Worm (Caenorhabditis elegans) whole organism, L4 larva: Measurements from ENCODE around the gene R05F9.9.
A peak's percentile ranks its signal among the peaks of the same experiment; 100 is the strongest.

Source experiments
- F10B5.3 ChIP-seq: sonication (generic microtip); optimal IDR thresholded peaks from 2 replicates; lab custom pipeline; 2016; ENCODE audit warnings: mild to moderate bottlenecking, missing genetic modification characterization, missing compliant biosample characterization
- F44E2.7 ChIP-seq: fragments of 200-800 bp; sonication (Bioruptor generic); IDR thresholded peaks from 2 replicates; pipeline ENCODE4 v2.1.2; 2022; ENCODE audit warnings: missing genetic modification characterization, missing compliant biosample characterization
- T26A8.4 ChIP-seq: fragments of 200-800 bp; sonication (Bioruptor generic); IDR thresholded peaks from 2 replicates; pipeline ENCODE4 v1.3.6; 2022; ENCODE audit warnings: missing genetic modification characterization, missing compliant biosample characterization
- Y48G9A.11 ChIP-seq: fragments of 200-800 bp; sonication (Bioruptor generic); IDR thresholded peaks from 2 replicates; pipeline ENCODE4 v1.3.6; 2022; ENCODE audit warnings: missing genetic modification reagents, missing genetic modification characterization, missing compliant biosample characterization
- Y75B8A.6 ChIP-seq: fragments of 200-800 bp; sonication (Bioruptor generic); IDR thresholded peaks from 2 replicates; pipeline ENCODE4 v1.3.6; 2022; ENCODE audit warnings: missing genetic modification reagents, missing genetic modification characterization, missing compliant biosample characterization
- aha-1 ChIP-seq: fragments of 150-350 bp; peaks from one replicate; lab custom pipeline; 2014; ENCODE audit warnings: missing biosample characterization, missing genetic modification characterization
- arid-1 ChIP-seq: fragments of 200-800 bp; sonication (Bioruptor generic); conservative IDR thresholded peaks from 2 replicates; pipeline ENCODE4 v1.3.6; 2022; ENCODE audit warnings: missing genetic modification reagents, missing genetic modification characterization, missing compliant biosample characterization
- ceh-82 ChIP-seq: sonication (generic microtip); optimal IDR thresholded peaks from 2 replicates; lab custom pipeline; 2017; ENCODE audit warnings: missing biosample characterization, missing genetic modification characterization
- cey-2 ChIP-seq: sonication (generic microtip); optimal IDR thresholded peaks from 3 replicates; lab custom pipeline; 2017; ENCODE audit warnings: missing genetic modification characterization, mild to moderate bottlenecking, missing compliant biosample characterization, antibody characterized with exemption, borderline replicate concordance; ENCODE audit not compliant: insufficient read depth
- ctbp-1 ChIP-seq: fragments of 200-800 bp; sonication (Bioruptor generic); IDR thresholded peaks from 2 replicates; pipeline ENCODE4 v1.3.6; 2022; ENCODE audit warnings: missing genetic modification reagents, missing genetic modification characterization, missing compliant biosample characterization
- daf-16 ChIP-seq, 3 experiments: sonication (generic microtip); optimal IDR thresholded peaks; 2 replicates each; lab custom pipeline; 2016 to 2017; ENCODE audit warnings: missing genetic modification characterization in 3 of 3, missing genetic modification reagents in 3 of 3, mild to moderate bottlenecking in 2 of 3, missing compliant biosample characterization in 2 of 3, missing biosample characterization in 1 of 3, moderate library complexity in 1 of 3
- dmd-6 ChIP-seq: fragments of 200-800 bp; sonication (Bioruptor generic); IDR thresholded peaks from 2 replicates; pipeline ENCODE4 v1.3.6; 2022; ENCODE audit warnings: missing genetic modification reagents, missing genetic modification characterization, missing compliant biosample characterization
- dmd-8 ChIP-seq: fragments of 200-800 bp; sonication (Bioruptor generic); IDR thresholded peaks from 2 replicates; pipeline ENCODE4 v1.3.6; 2022; ENCODE audit warnings: missing genetic modification characterization, missing compliant biosample characterization
- duxl-1 ChIP-seq: sonication (generic microtip); optimal IDR thresholded peaks from 2 replicates; lab custom pipeline; 2016; ENCODE audit warnings: mild to moderate bottlenecking, missing genetic modification characterization, moderate library complexity, missing compliant biosample characterization; ENCODE audit not compliant: poor library complexity
- dve-1 ChIP-seq: sonication (generic microtip); optimal IDR thresholded peaks from 2 replicates; lab custom pipeline; 2017; ENCODE audit warnings: antibody characterized with exemption, mild to moderate bottlenecking, missing genetic modification characterization, missing compliant biosample characterization; ENCODE audit not compliant: insufficient read depth
- fkh-10 ChIP-seq: fragments of 150-350 bp; optimal IDR thresholded peaks from 2 replicates; lab custom pipeline; 2014; ENCODE audit warnings: missing biosample characterization, missing genetic modification reagents, missing genetic modification characterization
- gei-8 ChIP-seq: fragments of 200-800 bp; sonication (Bioruptor generic); optimal IDR thresholded peaks from 2 replicates; lab custom pipeline; 2018; ENCODE audit warnings: mild to moderate bottlenecking, missing genetic modification characterization, missing compliant biosample characterization
- hlh-11 ChIP-seq: fragments of 200-800 bp; sonication (Bioruptor generic); optimal IDR thresholded peaks from 2 replicates; lab custom pipeline; 2018; ENCODE audit warnings: mild to moderate bottlenecking, missing genetic modification characterization, missing compliant biosample characterization
- hlh-30 ChIP-seq: sonication (generic microtip); optimal IDR thresholded peaks from 2 replicates; lab custom pipeline; 2017; ENCODE audit warnings: antibody characterized with exemption, mild to moderate bottlenecking, missing genetic modification characterization, missing compliant biosample characterization; ENCODE audit not compliant: insufficient read depth
- jun-1 ChIP-seq: fragments of 150-350 bp; optimal IDR thresholded peaks from 2 replicates; lab custom pipeline; 2014; ENCODE audit warnings: missing biosample characterization, missing genetic modification reagents, missing genetic modification characterization
- lin-15B ChIP-seq: fragments of 150-350 bp; sonication (generic microtip); optimal IDR thresholded peaks from 3 replicates; lab custom pipeline; 2014; ENCODE audit warnings: missing biosample characterization, missing genetic modification characterization
- lin-38 ChIP-seq: fragments of 200-800 bp; sonication (Bioruptor generic); IDR thresholded peaks from 2 replicates; pipeline ENCODE4 v1.3.6; 2022; ENCODE audit warnings: missing genetic modification reagents, missing genetic modification characterization, missing compliant biosample characterization
- lsy-2 ChIP-seq, 2 experiments: fragments of 150-350 bp in 1 of 2; sonication (generic microtip) in 1 of 2; optimal IDR thresholded peaks; 2 replicates each; lab custom pipeline; 2014 to 2017; ENCODE audit warnings: missing biosample characterization in 2 of 2, missing genetic modification characterization in 2 of 2
- mdt-29 ChIP-seq: fragments of 200-800 bp; sonication (Bioruptor generic); IDR thresholded peaks from 2 replicates; pipeline ENCODE4 v1.3.6; 2022; ENCODE audit warnings: missing genetic modification reagents, missing genetic modification characterization, missing compliant biosample characterization
- mes-2 ChIP-seq: sonication (generic microtip); optimal IDR thresholded peaks from 2 replicates; lab custom pipeline; 2016; ENCODE audit warnings: missing genotype, mild to moderate bottlenecking, missing genetic modification characterization, missing compliant biosample characterization; ENCODE audit not compliant: poor library complexity, severe bottlenecking
- mxl-2 ChIP-seq: fragments of 200-800 bp; sonication (Bioruptor generic); conservative IDR thresholded peaks from 2 replicates; pipeline ENCODE4 v1.3.6; 2022; ENCODE audit warnings: missing genetic modification reagents, missing genetic modification characterization, missing compliant biosample characterization
- mxl-3 ChIP-seq: fragments of 200-800 bp; sonication (Bioruptor generic); optimal IDR thresholded peaks from 2 replicates; lab custom pipeline; 2018; ENCODE audit warnings: mild to moderate bottlenecking, missing genetic modification characterization, missing compliant biosample characterization
- nhr-102 ChIP-seq: sonication (generic microtip); optimal IDR thresholded peaks from 2 replicates; lab custom pipeline; 2016; ENCODE audit warnings: mild to moderate bottlenecking, missing genetic modification characterization, moderate library complexity, missing compliant biosample characterization
- nhr-111 ChIP-seq: fragments of 200-800 bp; sonication (Bioruptor generic); optimal IDR thresholded peaks from 2 replicates; lab custom pipeline; 2018; ENCODE audit warnings: mild to moderate bottlenecking, missing genetic modification characterization, missing compliant biosample characterization
- nhr-28 ChIP-seq: fragments of 150-350 bp; optimal IDR thresholded peaks from 2 replicates; lab custom pipeline; 2014; ENCODE audit warnings: missing biosample characterization, missing genetic modification characterization
- nhr-48 ChIP-seq: sonication (generic microtip); optimal IDR thresholded peaks from 2 replicates; lab custom pipeline; 2016; ENCODE audit warnings: mild to moderate bottlenecking, missing genetic modification characterization, missing compliant biosample characterization
- pha-4 ChIP-seq, 2 experiments: fragments of 150-350 bp in 1 of 2; fragments of 200-800 bp in 1 of 2; sonication (Bioruptor generic) in 1 of 2; IDR thresholded peaks in 1 of 2; optimal IDR thresholded peaks in 1 of 2; 2 replicates each; pipeline versions ENCODE4 v1.3.6 to Lab custom; 2014 to 2022; ENCODE audit warnings: missing genetic modification characterization in 2 of 2, missing genetic modification reagents in 2 of 2, missing biosample characterization in 1 of 2, missing compliant biosample characterization in 1 of 2
- php-3 ChIP-seq: fragments of 200-800 bp; sonication (Bioruptor generic); IDR thresholded peaks from 2 replicates; pipeline ENCODE4 v1.3.6; 2022; ENCODE audit warnings: missing genetic modification reagents, missing genetic modification characterization, missing compliant biosample characterization
- sdz-12 ChIP-seq: fragments of 200-800 bp; sonication (Bioruptor generic); optimal IDR thresholded peaks from 2 replicates; lab custom pipeline; 2018; ENCODE audit warnings: mild to moderate bottlenecking, missing genetic modification characterization, missing compliant biosample characterization
- set-16 ChIP-seq: fragments of 200-800 bp; sonication (Bioruptor generic); IDR thresholded peaks from 2 replicates; pipeline ENCODE4 v1.3.6; 2022; ENCODE audit warnings: missing genetic modification reagents, missing genetic modification characterization, missing compliant biosample characterization
- skn-1 ChIP-seq: fragments of 150-350 bp; optimal IDR thresholded peaks from 2 replicates; lab custom pipeline; 2014; ENCODE audit warnings: missing biosample characterization, missing genetic modification characterization
- snpc-1.2 ChIP-seq: fragments of 200-800 bp; sonication (Bioruptor generic); IDR thresholded peaks from 2 replicates; pipeline ENCODE4 v1.3.6; 2022; ENCODE audit warnings: missing genetic modification reagents, missing genetic modification characterization, missing compliant biosample characterization
- spr-1 ChIP-seq: sonication (generic microtip); optimal IDR thresholded peaks from 2 replicates; lab custom pipeline; 2016; ENCODE audit warnings: mild to moderate bottlenecking, missing genetic modification characterization, missing compliant biosample characterization
- tra-1 ChIP-seq: fragments of 200-800 bp; sonication (Bioruptor generic); IDR thresholded peaks from 2 replicates; pipeline ENCODE4 v1.3.6; 2022; ENCODE audit warnings: missing genetic modification reagents, missing genetic modification characterization, missing compliant biosample characterization
- unc-130 ChIP-seq: sonication (generic microtip); optimal IDR thresholded peaks from 2 replicates; lab custom pipeline; 2016; ENCODE audit warnings: missing genetic modification reagents, missing genetic modification characterization, missing compliant biosample characterization
- unc-39 ChIP-seq: sonication (generic microtip); optimal IDR thresholded peaks from 2 replicates; lab custom pipeline; 2017; ENCODE audit warnings: missing biosample characterization, missing genetic modification characterization
- unc-62 ChIP-seq, 3 experiments: fragments of 150-350 bp in 1 of 3; sonication (generic microtip); optimal IDR thresholded peaks in 2 of 3; peaks in 1 of 3; 1 replicate in 1 of 3; 2 replicates in 2 of 3; lab custom pipeline; 2014 to 2017; ENCODE audit warnings: missing biosample characterization in 3 of 3, missing genetic modification characterization in 3 of 3, missing genetic modification reagents in 3 of 3, missing genotype in 1 of 3
- zag-1 ChIP-seq: fragments of 150-350 bp; optimal IDR thresholded peaks from 2 replicates; lab custom pipeline; 2014; ENCODE audit warnings: missing biosample characterization, missing genetic modification characterization
- zfp-3 ChIP-seq: fragments of 200-800 bp; sonication (Bioruptor generic); conservative IDR thresholded peaks from 2 replicates; pipeline ENCODE4 v1.3.6; 2022; ENCODE audit warnings: missing genetic modification reagents, missing genetic modification characterization, missing compliant biosample characterization
- zip-2 ChIP-seq: fragments of 150-350 bp; optimal IDR thresholded peaks from 2 replicates; lab custom pipeline; 2014; ENCODE audit warnings: missing biosample characterization, missing genetic modification characterization
- ztf-7 ChIP-seq: fragments of 150-350 bp; optimal IDR thresholded peaks from 2 replicates; lab custom pipeline; 2014; ENCODE audit warnings: missing biosample characterization, missing genetic modification characterization

Gene R05F9.9

DNA sequence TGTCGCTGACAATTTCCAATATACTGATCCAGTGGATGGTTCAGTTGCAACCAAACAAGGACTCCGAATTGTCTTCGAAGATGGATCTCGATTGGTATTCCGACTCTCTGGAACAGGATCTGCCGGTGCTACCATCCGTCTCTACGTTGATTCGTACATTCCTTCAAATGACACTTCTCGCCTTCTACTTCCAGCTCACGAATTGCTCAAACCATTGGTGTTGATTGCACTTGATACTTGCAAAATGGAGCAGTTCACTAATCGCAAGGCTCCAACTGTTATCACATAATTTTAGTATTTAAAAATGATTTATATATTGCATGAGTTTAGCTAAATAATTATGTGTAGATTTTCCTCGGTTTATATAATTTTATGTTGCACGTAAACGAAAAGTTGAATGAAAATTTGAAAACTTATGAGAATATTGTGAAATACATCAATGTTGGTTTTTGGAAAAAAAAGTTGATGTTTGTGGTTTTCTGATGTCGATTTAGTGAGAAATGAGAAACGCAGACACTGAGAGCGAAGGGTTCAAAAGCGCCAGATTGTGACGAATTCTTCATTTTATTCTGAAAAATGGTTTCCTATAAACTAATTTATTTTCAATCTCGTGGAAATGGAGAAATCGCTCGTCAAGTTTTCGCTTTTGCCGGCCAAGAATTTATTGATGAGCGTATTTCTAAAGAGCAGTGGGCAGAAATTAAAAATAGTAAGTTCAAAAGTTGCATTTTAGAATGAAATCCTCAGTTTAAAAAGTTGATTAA, 10.7 kb downstream of the R05F9.9 start, which contains the start of gene gst-9 (continued):
- TF ChIP-seq hlh-11 (peak; percentile 42), zag-1 (tag; lab: Kevin White, UChicago) (no peak), jun-1 (tag; lab: Kevin White, UChicago) (no peak), F10B5.3 (tag; lab: Kevin White, UChicago) (no peak), set-16 (GFP tag; lab: Robert Waterston, UW) (no peak), nhr-111 (no peak), lin-15B (tag; lab: Kevin White, UChicago) (no peak), spr-1 (tag; lab: Kevin White, UChicago) (peak; percentile 23), dmd-8 (GFP tag; lab: Robert Waterston, UW) (0 out of 2 replicates have a peak, but pooled peaks have one; percentile 4), ceh-82 (tag; lab: Kevin White, UChicago) (no peak), Y48G9A.11 (GFP tag; lab: Robert Waterston, UW) (no peak), duxl-1 (tag; lab: Kevin White, UChicago) (no peak), php-3 (GFP tag; lab: Robert Waterston, UW) (0 out of 2 replicates have a peak, but pooled peaks have one; percentile 45), fkh-10 (no peak), mes-2 (no peak), zip-2 (tag; lab: Kevin White, UChicago) (no peak), unc-62 (GFP tag; optimal IDR thresholded peaks at IDR 0.05 in 1 of 2; lab: Kevin White, UChicago) (peak in 1 of 2 experiments; percentile 84), unc-62 (tag; optimal IDR thresholded peaks at IDR 0.05; lab: Kevin White, UChicago) (no peak), mdt-29 (GFP tag; lab: Robert Waterston, UW) (peak; percentile 39; the same call in 1 of the 2 replicates), ctbp-1 (0 out of 2 replicates have a peak, but pooled peaks have one; percentile 19), hlh-30 (tag; lab: Kevin White, UChicago) (peak; percentile 10), lin-38 (GFP tag; lab: Robert Waterston, UW) (peak; percentile 48), arid-1 (GFP tag; lab: Robert Waterston, UW) (no peak), cey-2 (tag; lab: Kevin White, UChicago) (no peak), dve-1 (tag; lab: Kevin White, UChicago) (peak; percentile 86), unc-39 (tag; lab: Kevin White, UChicago) (no peak), zfp-3 (GFP tag; lab: Robert Waterston, UW) (peak; percentile 92), unc-130 (GFP tag; lab: Kevin White, UChicago) (no peak), nhr-28 (peak; percentile 56), sdz-12 (GFP tag; lab: Kevin White, UChicago) (no peak), pha-4 (GFP tag; IDR thresholded peaks at IDR 0.05; lab: Robert Waterston, UW) (0 out of 2 replicates have a peak, but pooled peaks have one; percentile 52), pha-4 (tag; optimal IDR thresholded peaks at IDR 0.05; lab: Kevin White, UChicago) (no peak), lsy-2 (tag; optimal IDR thresholded peaks at IDR 0.05; lab: Kevin White, UChicago) (peak in 1 of 2 experiments; percentile 61), aha-1 (tag; lab: Kevin White, UChicago) (peak; percentile 65), dmd-6 (GFP tag; lab: Robert Waterston, UW) (0 out of 2 replicates have a peak, but pooled peaks have one; percentile 8), snpc-1.2 (GFP tag; lab: Robert Waterston, UW) (no peak), nhr-102 (tag; lab: Kevin White, UChicago) (peak; percentile 51), skn-1 (tag; lab: Kevin White, UChicago) (no peak), gei-8 (GFP tag; lab: Kevin White, UChicago) (no peak), mxl-3 (no peak), Y75B8A.6 (GFP tag; lab: Robert Waterston, UW) (no peak; the same call in 1 of the 2 replicates), F44E2.7 (no peak), ztf-7 (tag; lab: Kevin White, UChicago) (no peak), daf-16 (GFP tag; optimal IDR thresholded peaks at IDR 0.05; lab: Kevin White, UChicago) (no peak), daf-16 (tag; optimal IDR thresholded peaks at IDR 0.05; lab: Kevin White, UChicago) (peak; percentile 59), mxl-2 (GFP tag; lab: Robert Waterston, UW) (0 out of 2 replicates have a peak, but pooled peaks have one; percentile 28), nhr-48 (tag; lab: Kevin White, UChicago) (no peak), T26A8.4 (GFP tag; lab: Robert Waterston, UW) (peak; percentile 48; the same call in 1 of the 2 replicates), tra-1 (GFP tag; lab: Robert Waterston, UW) (no peak)
